Worm (Caenorhabditis elegans): ENCODE results near the gene R13A5.7.

Gene R13A5.7

ce11 chrIII:7572781-7573400, 3.0 kb upstream of the R13A5.7 start, which contains the start of the genes rpl-9 and lpd-7 (continued):
- TF ChIP-seq Y95B8A.8 (GFP tag; IDR thresholded peaks at IDR 0.05) (no peak), die-1 (tag; optimal IDR thresholded peaks at IDR 0.05) (no peak), K11D2.4 (GFP tag; IDR thresholded peaks at IDR 0.05) (no peak), snpc-4 (GFP tag; optimal IDR thresholded peaks at IDR 0.05) (no peak), snpc-4 (tag; optimal IDR thresholded peaks at IDR 0.05) (peak in 2 of 4 experiments; percentile 27 to 75), B0261.1 (tag; optimal IDR thresholded peaks at IDR 0.05) (no peak), F10E7.11 (tag; optimal IDR thresholded peaks at IDR 0.05) (no peak), akir-1 (GFP tag; optimal IDR thresholded peaks at IDR 0.05) (no peak), sea-2 (GFP tag; IDR thresholded peaks at IDR 0.05) (no peak), atf-7 (tag; optimal IDR thresholded peaks at IDR 0.05) (no peak), F33H1.4 (GFP tag; IDR thresholded peaks at IDR 0.05) (peak; percentile 37; the same call in 1 of the 2 replicates), ceh-27 (GFP tag; optimal IDR thresholded peaks at IDR 0.05) (peak; percentile 75), egrh-3 (GFP tag; IDR thresholded peaks at IDR 0.05) (no peak), nhr-120 (GFP tag; IDR thresholded peaks at IDR 0.05) (no peak), pbrm-1 (GFP tag; IDR thresholded peaks at IDR 0.05) (peak; percentile 47; the same call in 1 of the 2 replicates), sptf-2 (GFP tag; optimal IDR thresholded peaks at IDR 0.05) (no peak), lsy-27 (tag; optimal IDR thresholded peaks at IDR 0.05; ENCODE audit: borderline replicate concordance, insufficient read depth) (no peak), repo-1 (tag; optimal IDR thresholded peaks at IDR 0.05) (no peak), chd-7 (tag; optimal IDR thresholded peaks at IDR 0.05) (no peak), tbp1 (GFP tag; optimal IDR thresholded peaks at IDR 0.05) (peak; percentile 22), tbx-9 (tag; optimal IDR thresholded peaks at IDR 0.05; ENCODE audit: borderline replicate concordance) (no peak), dpff-1 (tag; optimal IDR thresholded peaks at IDR 0.05) (no peak), nhr-90 (tag; optimal IDR thresholded peaks at IDR 0.05) (no peak), C17E4.6 (GFP tag; IDR thresholded peaks at IDR 0.05) (no peak), ceh-91 (GFP tag; IDR thresholded peaks at IDR 0.05) (no peak), dox-1 (GFP tag; IDR thresholded peaks at IDR 0.05) (peak; percentile 53; the same call in 1 of the 2 replicates), F23B12.7 (tag; optimal IDR thresholded peaks at IDR 0.05; ENCODE audit: insufficient read depth) (peak; percentile 75), F52B5.7 (tag; optimal IDR thresholded peaks at IDR 0.05) (no peak), ztf-3 (GFP tag; optimal IDR thresholded peaks at IDR 0.05) (no peak), attf-5 (GFP tag; optimal IDR thresholded peaks at IDR 0.05) (peak; percentile 47), hrde-1 (tag; optimal IDR thresholded peaks at IDR 0.05; ENCODE audit: borderline replicate concordance) (no peak), ceh-79 (tag; optimal IDR thresholded peaks at IDR 0.05) (no peak), ztf-28 (GFP tag; IDR thresholded peaks at IDR 0.05) (peak; percentile 55; the same call in 1 of the 2 replicates), Y53F4B.3 (GFP tag; IDR thresholded peaks at IDR 0.05) (no peak), F49E8.2 (tag; optimal IDR thresholded peaks at IDR 0.05; ENCODE audit: insufficient read depth) (peak; percentile 34), snpc-1.1 (tag; optimal IDR thresholded peaks at IDR 0.05; ENCODE audit: insufficient read depth) (no peak), zfh-2 (GFP tag; conservative IDR thresholded peaks at IDR 0.05) (no peak; the same call in 1 of the 2 replicates), unc-62 (GFP tag; optimal IDR thresholded peaks at IDR 0.05) (no peak), F37B4.10 (GFP tag; IDR thresholded peaks at IDR 0.05) (no peak), egl-18 (GFP tag; IDR thresholded peaks at IDR 0.05) (no peak), attf-3 (GFP tag; conservative IDR thresholded peaks at IDR 0.05) (peak; percentile 65; the same call in 1 of the 2 replicates), ets-4 (GFP tag; optimal IDR thresholded peaks at IDR 0.05) (no peak), C06A6.2 (GFP tag; conservative IDR thresholded peaks at IDR 0.05) (no peak), cebp-1 (GFP tag; IDR thresholded peaks at IDR 0.05) (no peak), cebp-1 (tag; optimal IDR thresholded peaks at IDR 0.05) (peak; percentile 72), ceh-100 (GFP tag; IDR thresholded peaks at IDR 0.05) (no peak), madf-3 (GFP tag; IDR thresholded peaks at IDR 0.05) (peak; percentile 67; the same call in 1 of the 2 replicates), D2030.7 (GFP tag; IDR thresholded peaks at IDR 0.05) (peak; percentile 40)
